ENCODE assay signal across 1 worm cellular context in genomic region chrV:9765622-9766021, ce11.
TF ChIP-seq lines count a peak whose summit lies in the region.

No protein-coding gene starts in this region.

TF ChIP-seq in whole organism, L1 larva, 84 proteins besides CTCF, POLR2A, EP300 and RAD21 (continued from another document):
- no peak for TF ChIP-seq zag-1 (tag; optimal IDR thresholded peaks at IDR 0.05; lab: Kevin White, UChicago)
